Worm (Caenorhabditis elegans): Measurements from ENCODE around the gene Y82E9BL.19.

Gene Y82E9BL.19

DNA sequence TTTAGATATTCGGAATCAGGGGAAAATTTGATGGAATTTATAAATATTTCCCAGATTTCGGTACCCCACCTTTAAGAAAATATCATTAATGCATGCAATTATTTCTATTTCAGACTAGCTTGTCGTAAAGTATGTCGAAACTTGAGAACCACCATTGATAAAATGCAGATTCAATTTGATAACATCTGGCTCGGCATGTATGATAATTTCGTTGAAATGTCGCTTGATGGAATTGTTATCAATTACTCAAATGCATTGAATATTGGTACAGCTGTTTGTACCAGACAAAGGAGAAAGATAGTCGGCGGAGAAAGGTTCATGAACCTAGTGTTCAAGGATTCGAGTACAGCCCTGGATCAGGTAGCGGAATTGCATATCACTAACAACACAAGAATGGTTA is at the start of gene Y82E9BL.19:
TSS of gene Y82E9BL.19 (plus strand) at position 123 of the 400 bp plus-strand sequence.
- TF ChIP-seq pes-1 (GFP tag; IDR thresholded peaks at IDR 0.05) (no peak), tbx-11 (GFP tag; IDR thresholded peaks at IDR 0.05) (no peak), aly-1 (tag; optimal IDR thresholded peaks at IDR 0.05) (no peak), ceh-13 (GFP tag; optimal IDR thresholded peaks at IDR 0.05) (no peak), ets-7 (tag; optimal IDR thresholded peaks at IDR 0.05) (no peak), hmg-4 (GFP tag; optimal IDR thresholded peaks at IDR 0.05) (no peak), F13C5.2 (tag; optimal IDR thresholded peaks at IDR 0.05) (no peak), ceh-36 (tag; optimal IDR thresholded peaks at IDR 0.05) (no peak), sea-1 (GFP tag; conservative IDR thresholded peaks at IDR 0.05) (no peak), flt-1 (GFP tag; IDR thresholded peaks at IDR 0.05) (no peak), scrt-1 (GFP tag; IDR thresholded peaks at IDR 0.05) (no peak), tbx-37 (GFP tag; conservative IDR thresholded peaks at IDR 0.05) (no peak), hmbx-1 (tag; optimal IDR thresholded peaks at IDR 0.05) (no peak)

DNA sequence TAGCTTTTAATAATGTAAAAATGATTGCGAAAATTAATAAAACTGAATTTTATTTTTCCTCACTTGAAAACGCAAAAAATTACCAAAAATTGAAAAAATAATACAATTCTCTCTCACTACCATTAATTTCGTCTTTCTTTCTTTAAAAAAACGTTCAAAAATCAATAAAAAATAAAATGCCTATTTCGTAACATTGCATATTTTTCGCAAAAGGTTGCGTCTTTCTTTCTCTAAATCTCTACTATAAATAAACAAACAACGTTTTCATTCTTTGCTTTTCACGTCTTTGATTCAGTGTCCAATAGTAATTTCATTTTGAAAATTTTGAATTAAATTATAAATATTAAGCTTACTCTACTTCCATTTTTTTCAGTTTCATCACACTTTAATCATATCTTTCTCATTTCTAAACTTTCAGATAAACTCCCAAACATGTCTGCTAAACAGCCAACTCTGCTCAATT is 47.2 kb upstream of the Y82E9BL.19 start, which contains the start of gene fbxa-37:
TSS of gene fbxa-37 (plus strand) at position 413 of the 463 bp plus-strand sequence.
- no peak for TF ChIP-seq scrt-1 (GFP tag; IDR thresholded peaks at IDR 0.05)
- TF ChIP-seq B0310.2 (tag; optimal IDR thresholded peaks at IDR 0.05): no peak
- TF ChIP-seq tra-4 (tag; optimal IDR thresholded peaks at IDR 0.05): no peak
- no peak for TF ChIP-seq ceh-36 (tag; optimal IDR thresholded peaks at IDR 0.05)
- TF ChIP-seq sea-1 (GFP tag; conservative IDR thresholded peaks at IDR 0.05): no peak
- TF ChIP-seq ets-7 (tag; optimal IDR thresholded peaks at IDR 0.05): no peak
- TF ChIP-seq aly-1 (tag; optimal IDR thresholded peaks at IDR 0.05): no peak
- no peak for TF ChIP-seq flt-1 (GFP tag; IDR thresholded peaks at IDR 0.05)
- TF ChIP-seq tbx-37 (GFP tag; conservative IDR thresholded peaks at IDR 0.05): no peak
- TF ChIP-seq ceh-13 (GFP tag; optimal IDR thresholded peaks at IDR 0.05): no peak
- TF ChIP-seq pes-1 (GFP tag; IDR thresholded peaks at IDR 0.05): no peak
- no peak for TF ChIP-seq hmg-4 (GFP tag; optimal IDR thresholded peaks at IDR 0.05)
- TF ChIP-seq hnd-1 (tag; optimal IDR thresholded peaks at IDR 0.05): no peak
- no peak for TF ChIP-seq ama-1 (optimal IDR thresholded peaks at IDR 0.05)
- no peak for TF ChIP-seq tbx-11 (GFP tag; IDR thresholded peaks at IDR 0.05)
- TF ChIP-seq hmbx-1 (tag; optimal IDR thresholded peaks at IDR 0.05): no peak
- TF ChIP-seq F13C5.2 (tag; optimal IDR thresholded peaks at IDR 0.05): no peak

DNA sequence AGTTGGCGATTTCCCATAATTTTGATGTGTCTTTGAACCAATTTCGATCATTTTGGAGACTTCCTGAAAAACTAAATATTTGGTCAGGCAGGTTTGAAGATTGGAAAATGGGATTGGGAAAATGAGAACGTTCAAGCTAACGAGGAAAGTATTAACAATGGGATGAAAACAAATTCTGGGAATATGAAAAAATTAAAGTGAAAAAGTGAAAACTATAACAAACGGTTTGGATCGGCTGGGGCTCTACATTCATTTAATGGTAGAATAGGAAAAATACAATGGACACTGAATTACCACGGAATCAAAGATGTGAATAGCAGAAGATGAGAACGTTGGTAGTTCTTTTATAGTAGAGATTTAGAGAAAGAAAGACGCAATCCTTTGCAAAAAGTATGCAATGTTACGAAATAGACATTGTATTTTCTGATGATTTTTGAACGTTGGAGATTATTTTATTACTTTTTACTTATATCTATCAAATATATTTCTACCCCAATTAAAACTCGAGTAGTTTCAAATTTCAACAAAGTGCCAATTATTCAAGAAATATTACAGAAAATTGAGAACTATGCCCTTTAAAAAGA is 43.3 kb upstream of the Y82E9BL.19 start, which contains the start of gene fbxa-50:
TSS of gene fbxa-50 (minus strand) at position 51 of the 584 bp plus-strand sequence.
- no peak for TF ChIP-seq scrt-1 (GFP tag; IDR thresholded peaks at IDR 0.05)
- no peak for TF ChIP-seq hmg-4 (GFP tag; optimal IDR thresholded peaks at IDR 0.05)
- TF ChIP-seq tbx-37 (GFP tag; conservative IDR thresholded peaks at IDR 0.05): no peak
- TF ChIP-seq hnd-1 (tag; optimal IDR thresholded peaks at IDR 0.05): no peak
- TF ChIP-seq ets-7 (tag; optimal IDR thresholded peaks at IDR 0.05): no peak
- no peak for TF ChIP-seq hmbx-1 (tag; optimal IDR thresholded peaks at IDR 0.05)
- TF ChIP-seq aly-1 (tag; optimal IDR thresholded peaks at IDR 0.05): no peak
- no peak for TF ChIP-seq flt-1 (GFP tag; IDR thresholded peaks at IDR 0.05)
- TF ChIP-seq sea-1 (GFP tag; conservative IDR thresholded peaks at IDR 0.05): no peak
- no peak for TF ChIP-seq ceh-13 (GFP tag; optimal IDR thresholded peaks at IDR 0.05)
- TF ChIP-seq pes-1 (GFP tag; IDR thresholded peaks at IDR 0.05): no peak

DNA sequence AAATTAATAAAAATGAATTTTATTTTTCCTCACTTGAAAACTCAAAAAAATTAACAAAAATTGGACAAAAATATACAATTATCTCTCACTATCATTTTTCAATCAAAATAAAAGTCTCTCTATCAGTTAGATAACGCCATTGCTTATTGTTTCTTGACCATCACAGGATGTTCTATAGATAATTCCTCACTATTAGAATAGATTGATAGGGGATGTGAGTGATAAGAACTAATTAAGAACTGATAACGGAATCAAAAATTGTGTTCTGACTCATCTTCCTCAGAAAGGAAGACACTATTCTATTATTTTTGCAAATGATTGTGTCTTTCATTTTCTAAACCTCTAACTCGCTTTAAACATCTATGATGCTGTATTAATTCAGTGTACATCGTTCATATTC is 42.7 kb upstream of the Y82E9BL.19 start:
- TF ChIP-seq sea-1 (GFP tag; conservative IDR thresholded peaks at IDR 0.05) (no peak), hmbx-1 (tag; optimal IDR thresholded peaks at IDR 0.05) (no peak), hmg-4 (GFP tag; optimal IDR thresholded peaks at IDR 0.05) (no peak), scrt-1 (GFP tag; IDR thresholded peaks at IDR 0.05) (no peak), ceh-36 (tag; optimal IDR thresholded peaks at IDR 0.05) (no peak), ets-7 (tag; optimal IDR thresholded peaks at IDR 0.05) (no peak), ceh-13 (GFP tag; optimal IDR thresholded peaks at IDR 0.05) (no peak), ama-1 (optimal IDR thresholded peaks at IDR 0.05) (no peak), B0310.2 (tag; optimal IDR thresholded peaks at IDR 0.05) (no peak), F13C5.2 (tag; optimal IDR thresholded peaks at IDR 0.05) (no peak), tbx-11 (GFP tag; IDR thresholded peaks at IDR 0.05) (no peak), hnd-1 (tag; optimal IDR thresholded peaks at IDR 0.05) (no peak)

DNA sequence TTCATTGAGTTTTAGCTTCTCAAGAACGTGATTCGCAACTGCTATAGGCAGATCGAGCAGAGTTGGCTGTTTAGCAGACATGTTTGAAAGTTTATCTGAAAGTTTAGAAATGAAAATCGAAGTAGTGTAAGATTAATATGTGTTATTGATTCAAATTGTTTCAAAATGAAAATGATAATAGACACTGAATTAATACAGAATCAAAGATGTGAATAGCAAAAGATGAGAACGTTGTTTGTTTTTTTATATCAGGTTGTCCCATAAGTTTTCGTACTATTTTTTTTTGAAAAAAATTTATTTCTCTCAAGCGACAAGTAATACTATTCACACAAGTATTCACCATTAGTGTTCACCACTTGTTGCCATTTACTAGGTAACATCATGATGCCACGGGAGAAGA is 38.7 kb upstream of the Y82E9BL.19 start, which contains the start of gene fbxa-36:
TSS of gene fbxa-36 (minus strand) at position 101 of the 400 bp plus-strand sequence.
- TF ChIP-seq ceh-13 (GFP tag; optimal IDR thresholded peaks at IDR 0.05) (no peak), F13C5.2 (tag; optimal IDR thresholded peaks at IDR 0.05) (no peak), flt-1 (GFP tag; IDR thresholded peaks at IDR 0.05) (no peak), hmg-4 (GFP tag; optimal IDR thresholded peaks at IDR 0.05) (no peak), hnd-1 (tag; optimal IDR thresholded peaks at IDR 0.05) (no peak), aly-1 (tag; optimal IDR thresholded peaks at IDR 0.05) (no peak), tbx-37 (GFP tag; conservative IDR thresholded peaks at IDR 0.05) (no peak), scrt-1 (GFP tag; IDR thresholded peaks at IDR 0.05) (no peak), tra-4 (tag; optimal IDR thresholded peaks at IDR 0.05) (no peak), sea-1 (GFP tag; conservative IDR thresholded peaks at IDR 0.05) (no peak), ceh-36 (tag; optimal IDR thresholded peaks at IDR 0.05) (no peak), ama-1 (optimal IDR thresholded peaks at IDR 0.05) (no peak), ets-7 (tag; optimal IDR thresholded peaks at IDR 0.05) (no peak), B0310.2 (tag; optimal IDR thresholded peaks at IDR 0.05) (no peak), hmbx-1 (tag; optimal IDR thresholded peaks at IDR 0.05) (no peak), tbx-11 (GFP tag; IDR thresholded peaks at IDR 0.05) (no peak), pes-1 (GFP tag; IDR thresholded peaks at IDR 0.05) (no peak)

DNA sequence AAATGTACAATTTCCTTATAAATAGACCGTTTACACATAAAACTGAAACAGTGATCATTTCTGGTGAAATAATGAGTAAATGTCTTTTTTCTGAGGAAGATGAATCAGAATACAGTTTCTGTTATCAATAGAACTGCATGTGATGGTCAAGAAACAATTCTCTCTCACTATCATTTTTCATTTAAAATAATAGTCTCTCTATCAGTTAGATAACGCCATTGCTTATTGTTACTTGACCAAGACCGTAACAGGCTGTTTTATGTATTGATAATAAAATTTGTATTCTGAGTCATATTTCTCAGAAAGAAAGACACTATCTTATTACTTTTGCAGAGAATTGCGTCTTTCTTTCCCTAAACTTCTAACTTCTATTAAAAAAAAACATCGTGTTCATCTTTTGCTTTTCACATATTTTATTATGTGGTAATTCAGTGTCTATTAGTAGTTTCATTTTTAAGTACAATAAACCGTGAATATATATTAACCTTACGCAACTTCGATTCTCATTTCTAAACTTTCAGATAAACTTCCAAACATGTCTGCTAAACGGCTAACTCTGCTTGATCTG is 36.6 kb upstream of the Y82E9BL.19 start, which contains the start of gene fbxa-35:
TSS of gene fbxa-35 (plus strand) at position 518 of the 568 bp plus-strand sequence.
- TF ChIP-seq scrt-1 (GFP tag; IDR thresholded peaks at IDR 0.05) (no peak), ceh-13 (GFP tag; optimal IDR thresholded peaks at IDR 0.05) (no peak), F13C5.2 (tag; optimal IDR thresholded peaks at IDR 0.05) (no peak), aly-1 (tag; optimal IDR thresholded peaks at IDR 0.05) (no peak), pes-1 (GFP tag; IDR thresholded peaks at IDR 0.05) (no peak), tra-4 (tag; optimal IDR thresholded peaks at IDR 0.05) (no peak), hnd-1 (tag; optimal IDR thresholded peaks at IDR 0.05) (no peak), tbx-11 (GFP tag; IDR thresholded peaks at IDR 0.05) (no peak), flt-1 (GFP tag; IDR thresholded peaks at IDR 0.05) (no peak), ceh-36 (tag; optimal IDR thresholded peaks at IDR 0.05) (no peak), sea-1 (GFP tag; conservative IDR thresholded peaks at IDR 0.05) (no peak), ama-1 (optimal IDR thresholded peaks at IDR 0.05) (no peak), tbx-37 (GFP tag; conservative IDR thresholded peaks at IDR 0.05) (no peak), hmbx-1 (tag; optimal IDR thresholded peaks at IDR 0.05) (no peak), B0310.2 (tag; optimal IDR thresholded peaks at IDR 0.05) (no peak), hmg-4 (GFP tag; optimal IDR thresholded peaks at IDR 0.05) (no peak)
